Fruit fly (Drosophila melanogaster) whole organism, embryonic: ENCODE measurements around the gene CG10663.
A peak's percentile ranks its signal among the peaks of the same experiment; 100 is the strongest.

Experiments
- Bteb2 ChIP-seq: fragments of 200-800 bp; sonication (Bioruptor generic); optimal IDR thresholded peaks from 2 replicates; lab custom pipeline; 2016; ENCODE audit warnings: missing biosample characterization, missing genetic modification characterization
- CG10147 ChIP-seq: fragments of 200-800 bp; sonication (Bioruptor generic); optimal IDR thresholded peaks from 2 replicates; lab custom pipeline; 2019; ENCODE audit warnings: missing biosample characterization, mild to moderate bottlenecking, missing genetic modification characterization, moderate library complexity
- CG10209 ChIP-seq: fragments of 200-800 bp; sonication (Bioruptor generic); optimal IDR thresholded peaks from 3 replicates; lab custom pipeline; 2017; ENCODE audit warnings: missing biosample characterization, mild to moderate bottlenecking, missing genetic modification characterization, missing genetic modification reagents
- CG11085 ChIP-seq: fragments of 200-800 bp; sonication (Bioruptor generic); IDR thresholded peaks from 2 replicates; pipeline ENCODE4 v1.3.6; 2022; ENCODE audit warnings: missing biosample characterization, missing genetic modification characterization
- CG12155 ChIP-seq: fragments of 200-800 bp; sonication (Bioruptor generic); optimal IDR thresholded peaks from 3 replicates; lab custom pipeline; 2016; ENCODE audit warnings: missing biosample characterization, missing genetic modification characterization
- CG12391 ChIP-seq: fragments of 200-800 bp; sonication (Bioruptor generic); optimal IDR thresholded peaks from 3 replicates; lab custom pipeline; 2018; ENCODE audit warnings: missing biosample characterization, mild to moderate bottlenecking, missing genetic modification characterization, moderate library complexity
- CG14710 ChIP-seq: fragments of 200-800 bp; sonication (Bioruptor generic); optimal IDR thresholded peaks from 3 replicates; lab custom pipeline; 2019; ENCODE audit warnings: missing biosample characterization, mild to moderate bottlenecking, missing genetic modification characterization, moderate library complexity
- CG2129 ChIP-seq: fragments of 200-800 bp; sonication (Bioruptor generic); IDR thresholded peaks from 2 replicates; pipeline ENCODE4 v1.3.6; 2022; ENCODE audit warnings: missing biosample characterization, missing genetic modification characterization; ENCODE audit not compliant: partially characterized antibody
- CG2889 ChIP-seq: fragments of 200-800 bp; sonication (Bioruptor generic); IDR thresholded peaks from 3 replicates; pipeline ENCODE4 v1.3.6; 2022; ENCODE audit warnings: missing biosample characterization, missing genetic modification characterization
- CG30403 ChIP-seq: fragments of 200-800 bp; sonication (Bioruptor generic); optimal IDR thresholded peaks from 3 replicates; lab custom pipeline; 2016; ENCODE audit warnings: missing biosample characterization, missing genetic modification characterization
- CG30431 ChIP-seq: fragments of 200-800 bp; sonication (Bioruptor generic); optimal IDR thresholded peaks from 2 replicates; lab custom pipeline; 2017; ENCODE audit warnings: missing biosample characterization, missing genetic modification characterization
- CG4617 ChIP-seq: fragments of 200-800 bp; sonication (Bioruptor generic); optimal IDR thresholded peaks from 3 replicates; lab custom pipeline; 2016; ENCODE audit warnings: missing biosample characterization, missing genetic modification characterization, borderline replicate concordance
- CG7786 ChIP-seq: fragments of 200-800 bp; sonication (Bioruptor generic); optimal IDR thresholded peaks from 2 replicates; lab custom pipeline; 2016; ENCODE audit warnings: missing biosample characterization, missing genetic modification characterization
- CG7839 ChIP-seq: fragments of 200-800 bp; sonication (Bioruptor generic); optimal IDR thresholded peaks from 3 replicates; lab custom pipeline; 2018; ENCODE audit warnings: missing biosample characterization, mild to moderate bottlenecking, missing genetic modification characterization, moderate library complexity
- CG8924 ChIP-seq: fragments of 200-800 bp; optimal IDR thresholded peaks from 3 replicates; lab custom pipeline; 2019; ENCODE audit warnings: missing biosample characterization, mild to moderate bottlenecking, missing genetic modification characterization, moderate library complexity
- CG9609 ChIP-seq: fragments of 200-800 bp; sonication (Bioruptor generic); optimal IDR thresholded peaks from 3 replicates; lab custom pipeline; 2016; ENCODE audit warnings: missing biosample characterization, missing genetic modification characterization
- CG9876 ChIP-seq: fragments of 200-800 bp; sonication (Bioruptor generic); optimal IDR thresholded peaks from 2 replicates; lab custom pipeline; 2016; ENCODE audit warnings: missing biosample characterization, missing genetic modification characterization
- CoRest ChIP-seq: fragments of 200-800 bp; sonication (Bioruptor generic); optimal IDR thresholded peaks from 3 replicates; lab custom pipeline; 2018; ENCODE audit warnings: missing biosample characterization, mild to moderate bottlenecking, missing genetic modification characterization, moderate library complexity
- Dbx ChIP-seq: fragments of 200-800 bp; sonication (Bioruptor generic); IDR thresholded peaks from 3 replicates; pipeline ENCODE4 v1.3.6; 2022; ENCODE audit warnings: missing biosample characterization, missing genetic modification characterization
- Deaf1 ChIP-seq: fragments of 200-800 bp; optimal IDR thresholded peaks from 3 replicates; lab custom pipeline; 2019; ENCODE audit warnings: missing biosample characterization, mild to moderate bottlenecking, missing genetic modification characterization, moderate library complexity
- E2f1 ChIP-seq: fragments of 200-800 bp; sonication (Bioruptor generic); IDR thresholded peaks from 2 replicates; pipeline ENCODE4 v1.3.6; 2022; ENCODE audit warnings: missing biosample characterization, missing genetic modification characterization
- HLH4C ChIP-seq: fragments of 200-800 bp; sonication (Bioruptor generic); IDR thresholded peaks from 3 replicates; pipeline ENCODE4 v1.3.6; 2022; ENCODE audit warnings: missing biosample characterization, missing genetic modification characterization; ENCODE audit not compliant: partially characterized antibody
- HLH54F ChIP-seq: fragments of 200-800 bp; sonication (Bioruptor generic); optimal IDR thresholded peaks from 3 replicates; lab custom pipeline; 2016; ENCODE audit warnings: missing biosample characterization, missing genetic modification characterization
- Hmx ChIP-seq: fragments of 200-800 bp; sonication (Bioruptor generic); optimal IDR thresholded peaks from 2 replicates; lab custom pipeline; 2016; ENCODE audit warnings: missing biosample characterization, missing genetic modification characterization
- Hr39 ChIP-seq: fragments of >200 bp; optimal IDR thresholded peaks from 2 replicates; lab custom pipeline; 2017
- Kr ChIP-seq: fragments of 200-800 bp; sonication (Bioruptor generic); optimal IDR thresholded peaks from 2 replicates; lab custom pipeline; 2017; ENCODE audit warnings: missing biosample characterization, mild to moderate bottlenecking, missing genetic modification characterization
- Lpt ChIP-seq: fragments of >200 bp; optimal IDR thresholded peaks from 2 replicates; lab custom pipeline; 2018; ENCODE audit warnings: missing biosample characterization, missing genetic modification characterization
- NC2β ChIP-seq: fragments of 200-800 bp; sonication (Bioruptor generic); optimal IDR thresholded peaks from 2 replicates; lab custom pipeline; 2016; ENCODE audit warnings: missing biosample characterization, missing genetic modification characterization
- NfI ChIP-seq: fragments of 200-800 bp; sonication (Bioruptor generic); optimal IDR thresholded peaks from 3 replicates; lab custom pipeline; 2018; ENCODE audit warnings: missing biosample characterization, mild to moderate bottlenecking, missing genetic modification characterization, moderate library complexity
- cg ChIP-seq: fragments of 200-800 bp; sonication (Bioruptor generic); optimal IDR thresholded peaks from 3 replicates; lab custom pipeline; 2019; ENCODE audit warnings: missing biosample characterization, mild to moderate bottlenecking, missing genetic modification characterization, moderate library complexity
- chif ChIP-seq, 2 experiments: fragments of 200-800 bp; sonication (Bioruptor generic); optimal IDR thresholded peaks; 3 replicates each; lab custom pipeline; 2016; ENCODE audit warnings: missing biosample characterization in 2 of 2, missing genetic modification characterization in 2 of 2
- emc ChIP-seq: fragments of 200-800 bp; sonication (Bioruptor generic); optimal IDR thresholded peaks from 2 replicates; lab custom pipeline; 2016; ENCODE audit warnings: missing biosample characterization, missing genetic modification characterization
- fu2 ChIP-seq: fragments of 200-800 bp; sonication (Bioruptor generic); optimal IDR thresholded peaks from 2 replicates; lab custom pipeline; 2016; ENCODE audit warnings: missing biosample characterization, missing genetic modification characterization
- gem ChIP-seq: fragments of 200-800 bp; sonication (Bioruptor generic); optimal IDR thresholded peaks from 2 replicates; lab custom pipeline; 2019; ENCODE audit warnings: missing biosample characterization, mild to moderate bottlenecking, missing genetic modification characterization, moderate library complexity
- klu ChIP-seq: fragments of 200-800 bp; sonication (Bioruptor generic); IDR thresholded peaks from 2 replicates; pipeline ENCODE4 v1.3.6; 2022; ENCODE audit warnings: missing biosample characterization, missing genetic modification characterization
- nerfin-1 ChIP-seq: fragments of 200-800 bp; sonication (Bioruptor generic); optimal IDR thresholded peaks from 3 replicates; lab custom pipeline; 2019; ENCODE audit warnings: missing biosample characterization, mild to moderate bottlenecking, missing genetic modification characterization, moderate library complexity
- nmo ChIP-seq: fragments of 200-800 bp; sonication (Bioruptor generic); optimal IDR thresholded peaks from 2 replicates; lab custom pipeline; 2018; ENCODE audit warnings: missing biosample characterization, mild to moderate bottlenecking, missing genetic modification characterization, moderate library complexity
- p53 ChIP-seq: fragments of 200-800 bp; sonication (Bioruptor generic); optimal IDR thresholded peaks from 2 replicates; lab custom pipeline; 2016; ENCODE audit warnings: missing biosample characterization, missing genetic modification characterization
- pfk ChIP-seq: fragments of 200-800 bp; sonication (Bioruptor generic); optimal IDR thresholded peaks from 2 replicates; lab custom pipeline; 2018; ENCODE audit warnings: missing biosample characterization, mild to moderate bottlenecking, missing genetic modification characterization, moderate library complexity
- phol ChIP-seq: fragments of 200-800 bp; sonication (Bioruptor generic); optimal IDR thresholded peaks from 3 replicates; lab custom pipeline; 2018; ENCODE audit warnings: missing biosample characterization, mild to moderate bottlenecking, missing genetic modification characterization, moderate library complexity
- pzg ChIP-seq: fragments of 200-800 bp; sonication (Bioruptor generic); optimal IDR thresholded peaks from 3 replicates; lab custom pipeline; 2018; ENCODE audit warnings: missing biosample characterization, mild to moderate bottlenecking, missing genetic modification characterization, moderate library complexity
- repo ChIP-seq: fragments of 200-800 bp; sonication (Bioruptor generic); optimal IDR thresholded peaks from 2 replicates; lab custom pipeline; 2016; ENCODE audit warnings: missing biosample characterization, missing genetic modification characterization
- sc ChIP-seq, 3 experiments: fragments of >200 bp in 2 of 3; fragments of 200-800 bp in 1 of 3; sonication (Bioruptor generic) in 1 of 3; optimal IDR thresholded peaks; 2 replicates in 2 of 3; 3 replicates in 1 of 3; lab custom pipeline; 2017; ENCODE audit warnings: mild to moderate bottlenecking in 1 of 3, missing biosample characterization in 1 of 3, missing genetic modification characterization in 1 of 3, missing genetic modification reagents in 1 of 3
- sd ChIP-seq: fragments of 200-800 bp; sonication (Bioruptor generic); optimal IDR thresholded peaks from 3 replicates; lab custom pipeline; 2018; ENCODE audit warnings: missing biosample characterization, mild to moderate bottlenecking, missing genetic modification characterization, moderate library complexity
- shn ChIP-seq: fragments of 200-800 bp; sonication (Bioruptor generic); optimal IDR thresholded peaks from 3 replicates; lab custom pipeline; 2016; ENCODE audit warnings: missing biosample characterization, missing genetic modification characterization
- slbo ChIP-seq: fragments of 200-800 bp; sonication (Bioruptor generic); IDR thresholded peaks from 2 replicates; pipeline ENCODE4 v1.3.6; 2022; ENCODE audit warnings: missing biosample characterization, missing genetic modification characterization
- sug ChIP-seq: fragments of 200-800 bp; optimal IDR thresholded peaks from 2 replicates; lab custom pipeline; 2019; ENCODE audit warnings: missing biosample characterization, mild to moderate bottlenecking, missing genetic modification characterization, moderate library complexity
- trem ChIP-seq: fragments of 200-800 bp; optimal IDR thresholded peaks from 3 replicates; lab custom pipeline; 2019; ENCODE audit warnings: missing biosample characterization, mild to moderate bottlenecking, missing genetic modification characterization, moderate library complexity
- wdn ChIP-seq: fragments of 200-800 bp; sonication (Bioruptor generic); IDR thresholded peaks from 2 replicates; pipeline ENCODE4 v1.3.6; 2022; ENCODE audit warnings: missing biosample characterization, missing genetic modification characterization
- wek ChIP-seq: fragments of 200-800 bp; sonication (Bioruptor generic); optimal IDR thresholded peaks from 3 replicates; lab custom pipeline; 2018; ENCODE audit warnings: missing biosample characterization, mild to moderate bottlenecking, missing genetic modification characterization, moderate library complexity
- zfh1 ChIP-seq: fragments of 200-800 bp; sonication (Bioruptor generic); IDR thresholded peaks from 3 replicates; pipeline ENCODE4 v1.3.6; 2022; ENCODE audit warnings: missing biosample characterization, missing genetic modification characterization

Gene CG10663

dm6 chr3L:12442593-12442992, 42.2 kb downstream of the CG10663 start (continued):
- no peak for TF ChIP-seq zfh1
- TF ChIP-seq pzg (GFP tag; lab: Kevin White, UChicago) = no peak
- no peak for TF ChIP-seq Hr39 (lab: Kevin White, UChicago)
- no peak for TF ChIP-seq Hmx
- no peak for TF ChIP-seq chif (GFP tag; optimal IDR thresholded peaks at IDR 0.05; lab: Kevin White, UChicago)
- no peak for TF ChIP-seq CG9609 (GFP tag; lab: Kevin White, UChicago)
- TF ChIP-seq nerfin-1 (tag; lab: Kevin White, UChicago) = no peak
- no peak for TF ChIP-seq shn (GFP tag; lab: Kevin White, UChicago)
- peak; percentile 9 for TF ChIP-seq phol (tag; lab: Kevin White, UChicago)
- TF ChIP-seq CG10147 (GFP tag; lab: Kevin White, UChicago) = no peak
- TF ChIP-seq cg (GFP tag; lab: Kevin White, UChicago) = no peak
- TF ChIP-seq HLH54F (GFP tag; lab: Kevin White, UChicago) = no peak
- TF ChIP-seq CG12155 (GFP tag; lab: Kevin White, UChicago) = no peak
- TF ChIP-seq NC2β = no peak
- no peak for TF ChIP-seq CG10209 (GFP tag; lab: Kevin White, UChicago)
- TF ChIP-seq CG4617 (GFP tag; lab: Kevin White, UChicago) = no peak
- no peak for TF ChIP-seq fu2 (GFP tag; lab: Kevin White, UChicago)
- no peak for TF ChIP-seq wdn (GFP tag; lab: Robert Waterston, UW)
- no peak for TF ChIP-seq NfI
- TF ChIP-seq klu = no peak
- no peak for TF ChIP-seq CG30431
- TF ChIP-seq repo (GFP tag; lab: Kevin White, UChicago) = no peak
- no peak for TF ChIP-seq HLH4C (GFP tag; lab: Robert Waterston, UW)
- no peak for TF ChIP-seq CG7839 (tag; lab: Kevin White, UChicago)
- peak; percentile 12 for TF ChIP-seq CG8924 (tag; lab: Kevin White, UChicago)
- no peak for TF ChIP-seq Dbx (GFP tag; lab: Robert Waterston, UW)
- no peak for TF ChIP-seq Bteb2
- TF ChIP-seq CG12391 (tag; lab: Kevin White, UChicago) = peak; percentile 32
- no peak for TF ChIP-seq sc (optimal IDR thresholded peaks at IDR 0.05; lab: Kevin White, UChicago)
- TF ChIP-seq sc (GFP tag; optimal IDR thresholded peaks at IDR 0.05; lab: Kevin White, UChicago) = no peak
- no peak for TF ChIP-seq emc (GFP tag; lab: Kevin White, UChicago)
- no peak for TF ChIP-seq Lpt (GFP tag; lab: Kevin White, UChicago)
- no peak for TF ChIP-seq CG2889 (GFP tag; lab: Robert Waterston, UW)
- no peak for TF ChIP-seq p53
- TF ChIP-seq trem = peak; percentile 18
- TF ChIP-seq nmo (GFP tag; lab: Kevin White, UChicago) = peak; percentile 28
- no peak for TF ChIP-seq CG7786 (GFP tag; lab: Kevin White, UChicago)
- peak; percentile 38 for TF ChIP-seq CG14710 (tag; lab: Kevin White, UChicago)
- TF ChIP-seq sug = no peak
- TF ChIP-seq Deaf1 = no peak
- peak; percentile 3 for TF ChIP-seq CoRest
- peak; percentile 39 for TF ChIP-seq gem
- no peak for TF ChIP-seq slbo (GFP tag; lab: Robert Waterston, UW)
- no peak for TF ChIP-seq CG2129
- no peak for TF ChIP-seq Kr (GFP tag; lab: Kevin White, UChicago)
- TF ChIP-seq pfk = no peak
- TF ChIP-seq CG11085 (GFP tag; lab: Robert Waterston, UW) = no peak
- TF ChIP-seq CG30403 (GFP tag; lab: Kevin White, UChicago) = no peak
- no peak for TF ChIP-seq sd
- TF ChIP-seq wek (GFP tag; lab: Kevin White, UChicago) = no peak
- no peak for TF ChIP-seq E2f1
- TF ChIP-seq CG9876 = no peak
